Fruit fly (Drosophila melanogaster): Measurements from ENCODE around the gene Coq8.

DNA sequence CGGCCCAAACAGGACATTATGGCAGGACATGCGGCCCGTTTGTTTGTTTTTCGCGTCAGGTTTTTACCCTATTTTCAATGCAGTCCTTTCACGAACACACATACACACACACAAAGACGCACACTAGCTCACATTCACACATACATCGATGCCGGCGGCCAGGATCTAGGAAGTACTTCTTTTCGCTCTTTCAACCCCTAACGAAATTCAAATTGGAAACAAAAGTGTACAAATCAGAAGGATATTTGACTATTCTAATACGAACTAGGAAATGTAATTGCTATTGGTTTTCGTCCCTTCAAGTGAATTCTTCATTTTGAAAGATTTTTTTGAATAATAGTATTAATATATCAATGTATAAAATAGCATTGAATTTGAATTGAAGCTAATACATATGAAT lies 39.5 kb upstream of the Coq8 start:
- no peak for TF ChIP-seq Myc (optimal IDR thresholded peaks at IDR 0.05)
- no peak for TF ChIP-seq Sin3A (optimal IDR thresholded peaks at IDR 0.05)
